Worm (Caenorhabditis elegans): ENCODE results near the gene C09F9.2.

DNA sequence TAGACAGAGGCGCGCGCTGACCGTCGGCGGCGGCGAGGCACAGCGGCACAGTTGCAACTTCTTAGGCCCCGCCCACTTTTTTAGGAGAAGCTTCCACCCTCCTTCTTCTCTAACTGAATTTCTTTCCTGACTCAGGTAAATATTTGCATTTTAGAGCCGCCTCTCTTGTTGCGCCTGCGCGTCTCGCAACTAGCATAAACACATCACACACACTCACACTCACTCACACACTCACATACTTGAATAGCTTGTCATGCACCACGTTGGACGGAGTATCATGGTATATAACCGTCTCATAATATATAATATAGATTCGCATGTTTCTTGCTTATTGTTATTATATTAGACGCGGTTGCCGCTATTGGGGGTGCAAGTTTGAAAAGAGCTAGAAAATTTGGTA lies 20.9 kb upstream of the C09F9.2 start, which contains the start of gene unc-52:
- no peak for TF ChIP-seq ztf-23 (GFP tag; IDR thresholded peaks at IDR 0.05)
- no peak for TF ChIP-seq ztf-29 (GFP tag; IDR thresholded peaks at IDR 0.05)
